Worm (Caenorhabditis elegans) whole organism, midembryonic: Measurements from ENCODE around the gene T19B10.12.

Source experiments
- T22C8.4 ChIP-seq: fragments of 200-800 bp; sonication (Bioruptor generic); IDR thresholded peaks from 2 replicates; pipeline ENCODE4 v1.3.6; 2022; ENCODE audit warnings: missing genetic modification characterization, missing compliant biosample characterization
- cog-1 ChIP-seq: sonication (generic microtip); optimal IDR thresholded peaks from 2 replicates; lab custom pipeline; 2016; ENCODE audit warnings: missing genetic modification characterization, missing compliant biosample characterization
- flt-1 ChIP-seq: fragments of 200-800 bp; sonication (Bioruptor generic); IDR thresholded peaks from 2 replicates; pipeline ENCODE4 v1.3.6; 2022; ENCODE audit warnings: missing genetic modification characterization, missing compliant biosample characterization
- klf-2 ChIP-seq: fragments of 200-800 bp; sonication (Bioruptor generic); conservative IDR thresholded peaks from 2 replicates; pipeline ENCODE4 v1.3.6; 2022; ENCODE audit warnings: missing genetic modification reagents, missing genetic modification characterization, missing compliant biosample characterization
- med-1 ChIP-seq: sonication (generic microtip); optimal IDR thresholded peaks from 2 replicates; lab custom pipeline; 2017; ENCODE audit warnings: missing genetic modification characterization, mild to moderate bottlenecking, missing compliant biosample characterization, antibody characterized with exemption, missing genetic modification reagents; ENCODE audit not compliant: insufficient read depth
- tab-1 ChIP-seq: fragments of 200-800 bp; sonication (Bioruptor generic); IDR thresholded peaks from 2 replicates; pipeline ENCODE4 v1.3.6; 2022; ENCODE audit warnings: missing genetic modification characterization, missing compliant biosample characterization
- ztf-23 ChIP-seq: fragments of 200-800 bp; sonication (Bioruptor generic); IDR thresholded peaks from 2 replicates; pipeline ENCODE4 v1.3.6; 2022; ENCODE audit warnings: missing genetic modification reagents, missing genetic modification characterization, missing compliant biosample characterization
- ztf-29 ChIP-seq: fragments of 200-800 bp; sonication (Bioruptor generic); IDR thresholded peaks from 2 replicates; pipeline ENCODE4 v1.3.6; 2022; ENCODE audit warnings: missing genetic modification reagents, missing genetic modification characterization, missing compliant biosample characterization

DNA sequence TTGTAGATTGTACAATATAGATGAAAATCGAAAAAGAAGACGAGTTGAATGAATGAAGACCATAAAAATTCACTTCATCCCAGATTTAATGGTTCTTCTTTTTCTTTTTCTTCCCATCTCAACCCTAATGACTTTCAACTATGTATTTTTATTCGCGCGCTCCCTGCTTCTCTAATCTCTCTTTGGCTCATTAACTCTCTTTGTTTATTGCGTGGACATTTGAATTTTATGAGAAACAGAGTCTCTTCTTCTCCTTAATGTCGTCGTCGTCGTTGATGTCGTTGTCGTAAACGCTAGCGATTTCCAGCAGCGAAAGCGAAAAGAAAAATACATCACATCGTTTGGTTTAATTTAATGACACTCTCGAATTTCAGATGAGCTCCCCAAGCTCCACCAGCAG is 36.3 kb upstream of the T19B10.12 start:
- TF ChIP-seq ztf-23, result no peak
- no peak for TF ChIP-seq med-1 (GFP tag; lab: Kevin White, UChicago)
- no peak for TF ChIP-seq flt-1 (GFP tag; lab: Robert Waterston, UW)
- no peak for TF ChIP-seq ztf-29
- no peak for TF ChIP-seq cog-1 (tag; lab: Kevin White, UChicago)
- TF ChIP-seq klf-2 (GFP tag; lab: Robert Waterston, UW), result no peak
- TF ChIP-seq tab-1, result no peak
- no peak for TF ChIP-seq T22C8.4 (GFP tag; lab: Robert Waterston, UW)
